Fruit fly (Drosophila melanogaster) whole organism, prepupa: ENCODE results near the gene nocte.

Source experiments
- CG10631 ChIP-seq: fragments of 200-800 bp; sonication (Bioruptor generic); optimal IDR thresholded peaks from 2 replicates; lab custom pipeline; 2016; ENCODE audit warnings: missing biosample characterization, missing genetic modification characterization
- CG10669 ChIP-seq: fragments of 200-800 bp; sonication (Bioruptor generic); optimal IDR thresholded peaks from 3 replicates; lab custom pipeline; 2018; ENCODE audit warnings: missing biosample characterization, mild to moderate bottlenecking, missing genetic modification characterization, moderate library complexity
- CG11902 ChIP-seq: fragments of 200-800 bp; sonication (Bioruptor generic); optimal IDR thresholded peaks from 3 replicates; lab custom pipeline; 2016; ENCODE audit warnings: missing biosample characterization, missing genetic modification characterization
- CG1621 ChIP-seq: fragments of 200-800 bp; sonication (Bioruptor generic); optimal IDR thresholded peaks from 3 replicates; lab custom pipeline; 2018; ENCODE audit warnings: missing biosample characterization, mild to moderate bottlenecking, missing genetic modification characterization
- CG31627 ChIP-seq: fragments of 200-800 bp; sonication (Bioruptor generic); optimal IDR thresholded peaks from 3 replicates; lab custom pipeline; 2016; ENCODE audit warnings: missing biosample characterization, missing genetic modification characterization
- CG32006 ChIP-seq: fragments of 200-800 bp; sonication (Bioruptor generic); optimal IDR thresholded peaks from 3 replicates; lab custom pipeline; 2017; ENCODE audit warnings: missing biosample characterization, mild to moderate bottlenecking, missing genetic modification characterization
- CG34406 ChIP-seq: fragments of 200-800 bp; sonication (Bioruptor generic); optimal IDR thresholded peaks from 3 replicates; lab custom pipeline; 2016; ENCODE audit warnings: missing biosample characterization, missing genetic modification characterization
- CG6276 ChIP-seq: fragments of 200-800 bp; sonication (Bioruptor generic); optimal IDR thresholded peaks from 2 replicates; lab custom pipeline; 2017; ENCODE audit warnings: missing biosample characterization, mild to moderate bottlenecking, missing genetic modification characterization
- CG6808 ChIP-seq: fragments of 200-800 bp; sonication (Bioruptor generic); optimal IDR thresholded peaks from 3 replicates; lab custom pipeline; 2017; ENCODE audit warnings: missing biosample characterization, missing genetic modification characterization, mild to moderate bottlenecking, moderate library complexity, missing genetic modification reagents
- CG6854 ChIP-seq: fragments of 200-800 bp; sonication (Bioruptor generic); optimal IDR thresholded peaks from 2 replicates; lab custom pipeline; 2017; ENCODE audit warnings: missing biosample characterization, mild to moderate bottlenecking, missing genetic modification characterization
- CG7368 ChIP-seq: fragments of 200-800 bp; sonication (Bioruptor generic); optimal IDR thresholded peaks from 3 replicates; lab custom pipeline; 2016; ENCODE audit warnings: missing biosample characterization, missing genetic modification characterization
- CG8119 ChIP-seq: fragments of 200-800 bp; sonication (Bioruptor generic); IDR thresholded peaks from 3 replicates; pipeline ENCODE4 v1.3.6; 2022; ENCODE audit warnings: missing biosample characterization, missing genetic modification characterization
- CG8632 ChIP-seq: fragments of 200-800 bp; sonication (Bioruptor generic); optimal IDR thresholded peaks from 3 replicates; lab custom pipeline; 2016; ENCODE audit warnings: missing biosample characterization, missing genetic modification characterization
- Eip75B ChIP-seq: fragments of 200-800 bp; sonication (Bioruptor generic); optimal IDR thresholded peaks from 3 replicates; lab custom pipeline; 2016; ENCODE audit warnings: missing biosample characterization, missing genetic modification characterization
- Eip78C ChIP-seq: fragments of 200-800 bp; sonication (Bioruptor generic); peaks from one replicate; lab custom pipeline; 2016; ENCODE audit warnings: missing biosample characterization, missing genetic modification characterization
- Eip93F ChIP-seq: fragments of 200-800 bp; sonication (Bioruptor generic); optimal IDR thresholded peaks from 2 replicates; lab custom pipeline; 2016; ENCODE audit warnings: missing biosample characterization, mild to moderate bottlenecking, missing genetic modification characterization
- Ets96B ChIP-seq: fragments of 200-800 bp; optimal IDR thresholded peaks from 2 replicates; lab custom pipeline; 2019; ENCODE audit warnings: missing biosample characterization, mild to moderate bottlenecking, missing genetic modification characterization, moderate library complexity
- Hr39 ChIP-seq: fragments of 200-800 bp; sonication (Bioruptor generic); optimal IDR thresholded peaks from 2 replicates; lab custom pipeline; 2016; ENCODE audit warnings: missing biosample characterization, missing genetic modification characterization
- Hr4 ChIP-seq: fragments of 200-800 bp; sonication (Bioruptor generic); optimal IDR thresholded peaks from 3 replicates; lab custom pipeline; 2016; ENCODE audit warnings: missing biosample characterization, missing genetic modification characterization
- Met ChIP-seq: fragments of 200-800 bp; sonication (Bioruptor generic); optimal IDR thresholded peaks from 3 replicates; lab custom pipeline; 2016; ENCODE audit warnings: missing biosample characterization, missing genetic modification characterization
- OdsH ChIP-seq: fragments of 200-800 bp; sonication (Bioruptor generic); optimal IDR thresholded peaks from 3 replicates; lab custom pipeline; 2016; ENCODE audit warnings: missing biosample characterization, missing genetic modification characterization
- Smox ChIP-seq: fragments of 200-800 bp; sonication (Bioruptor generic); optimal IDR thresholded peaks from 3 replicates; lab custom pipeline; 2016; ENCODE audit warnings: missing biosample characterization, missing genetic modification characterization
- Sox102F ChIP-seq: fragments of 200-800 bp; sonication (Bioruptor generic); optimal IDR thresholded peaks from 2 replicates; lab custom pipeline; 2016; ENCODE audit warnings: missing biosample characterization, mild to moderate bottlenecking, missing genetic modification characterization
- Sox14 ChIP-seq: fragments of 200-800 bp; sonication (Bioruptor generic); optimal IDR thresholded peaks from 3 replicates; lab custom pipeline; 2016; ENCODE audit warnings: missing biosample characterization, missing genetic modification characterization
- acj6 ChIP-seq: fragments of 200-800 bp; sonication (Bioruptor generic); optimal IDR thresholded peaks from 3 replicates; lab custom pipeline; 2016; ENCODE audit warnings: missing biosample characterization, missing genetic modification characterization
- dac ChIP-seq: fragments of 200-800 bp; sonication (Bioruptor generic); optimal IDR thresholded peaks from 2 replicates; lab custom pipeline; 2017; ENCODE audit warnings: missing biosample characterization, mild to moderate bottlenecking, missing genetic modification characterization
- eg ChIP-seq: fragments of 200-800 bp; sonication (Bioruptor generic); IDR thresholded peaks from 3 replicates; pipeline ENCODE4 v1.3.6; 2022; ENCODE audit warnings: missing biosample characterization, missing genetic modification characterization
- fkh ChIP-seq: fragments of 200-800 bp; sonication (Bioruptor generic); optimal IDR thresholded peaks from 3 replicates; lab custom pipeline; 2017; ENCODE audit warnings: missing biosample characterization, mild to moderate bottlenecking, missing genetic modification characterization, moderate library complexity
- lz ChIP-seq: fragments of 200-800 bp; sonication (Bioruptor generic); optimal IDR thresholded peaks from 3 replicates; lab custom pipeline; 2016; ENCODE audit warnings: missing biosample characterization, missing genetic modification characterization
- net ChIP-seq: fragments of 200-800 bp; sonication (Bioruptor generic); optimal IDR thresholded peaks from 3 replicates; lab custom pipeline; 2016; ENCODE audit warnings: missing biosample characterization, missing genetic modification characterization
- pdm3 ChIP-seq: fragments of 200-800 bp; sonication (Bioruptor generic); optimal IDR thresholded peaks from 3 replicates; lab custom pipeline; 2016; ENCODE audit warnings: missing biosample characterization, missing genetic modification characterization
- spab ChIP-seq: fragments of 200-800 bp; sonication (Bioruptor generic); optimal IDR thresholded peaks from 2 replicates; lab custom pipeline; 2017; ENCODE audit warnings: missing biosample characterization, mild to moderate bottlenecking, missing genetic modification characterization, missing genetic modification reagents
- svp ChIP-seq: fragments of 200-800 bp; sonication (Bioruptor generic); peaks from one replicate; lab custom pipeline; 2016; ENCODE audit warnings: missing biosample characterization, missing genetic modification characterization
- topi ChIP-seq: fragments of 200-800 bp; sonication (Bioruptor generic); optimal IDR thresholded peaks from 3 replicates; lab custom pipeline; 2016; ENCODE audit warnings: missing biosample characterization, missing genetic modification characterization
- vri ChIP-seq: fragments of 200-800 bp; sonication (Bioruptor generic); optimal IDR thresholded peaks from 3 replicates; lab custom pipeline; 2016; ENCODE audit warnings: missing biosample characterization, mild to moderate bottlenecking, missing genetic modification characterization

Gene nocte

dm6 chrX:10513611-10514010 lies 39.1 kb upstream of the nocte start (continued):
- TF ChIP-seq fkh (GFP tag; lab: Kevin White, UChicago) (no peak), vri (GFP tag; lab: Kevin White, UChicago) (no peak), CG31627 (peak; percentile 9), Eip93F (no peak), Ets96B (peak; percentile 33), CG1621 (tag; lab: Kevin White, UChicago) (no peak), CG10631 (GFP tag; lab: Kevin White, UChicago) (peak; percentile 31), CG8632 (GFP tag; lab: Kevin White, UChicago) (no peak), Eip75B (GFP tag; lab: Kevin White, UChicago) (no peak), Sox102F (peak; percentile 22), eg (GFP tag; lab: Robert Waterston, UW) (no peak), CG6808 (GFP tag; lab: Kevin White, UChicago) (peak; percentile 23), CG11902 (GFP tag; lab: Kevin White, UChicago) (no peak), Hr39 (GFP tag; lab: Kevin White, UChicago) (peak; percentile 21), CG6854 (GFP tag; lab: Kevin White, UChicago) (no peak)

- no peak for TF ChIP-seq CG7368 (GFP tag; lab: Kevin White, UChicago)
- TF ChIP-seq vri (GFP tag; lab: Kevin White, UChicago): peak; percentile 56
- peak; percentile 80 for TF ChIP-seq svp
- no peak for TF ChIP-seq CG10669 (GFP tag; lab: Kevin White, UChicago)
- TF ChIP-seq Smox (GFP tag; lab: Kevin White, UChicago): no peak
- no peak for TF ChIP-seq Hr4 (GFP tag; lab: Kevin White, UChicago)
- TF ChIP-seq, all 60 proteins: peak for 2
These were observed 21.8 kb upstream of the nocte start for dm6 chrX:10496319-10496718.

- peak; percentile 9 for TF ChIP-seq Hr39 (GFP tag; lab: Kevin White, UChicago)
- peak; percentile 7 for TF ChIP-seq net (GFP tag; lab: Kevin White, UChicago)
- peak; percentile 58 for TF ChIP-seq CG6276
- TF ChIP-seq CG8119 (GFP tag; lab: Robert Waterston, UW): peak; percentile 30; the same call in 1 of the 3 replicates
- TF ChIP-seq Ets96B: no peak
- TF ChIP-seq vri (GFP tag; lab: Kevin White, UChicago): peak; percentile 50
- TF ChIP-seq Eip78C (GFP tag; lab: Kevin White, UChicago): peak; percentile 31
- TF ChIP-seq CG32006 (GFP tag; lab: Kevin White, UChicago): peak; percentile 62
- peak; percentile 47 for TF ChIP-seq Hr4 (GFP tag; lab: Kevin White, UChicago)
- TF ChIP-seq lz (GFP tag; lab: Kevin White, UChicago): no peak
- TF ChIP-seq CG34406 (GFP tag; lab: Kevin White, UChicago): no peak
- peak; percentile 5 for TF ChIP-seq pdm3 (GFP tag; lab: Kevin White, UChicago)
- peak; percentile 26 for TF ChIP-seq fkh (GFP tag; lab: Kevin White, UChicago)
- no peak for TF ChIP-seq Smox (GFP tag; lab: Kevin White, UChicago)
- peak; percentile 81 for TF ChIP-seq svp
These were observed 13.6 kb upstream of the nocte start for dm6 chrX:10487964-10488605.

- TF ChIP-seq acj6 (GFP tag; lab: Kevin White, UChicago) (no peak), OdsH (GFP tag; lab: Kevin White, UChicago) (no peak), CG8632 (GFP tag; lab: Kevin White, UChicago) (no peak), CG6854 (GFP tag; lab: Kevin White, UChicago) (no peak), Met (no peak), spab (GFP tag; lab: Kevin White, UChicago) (no peak), Sox14 (GFP tag; lab: Kevin White, UChicago) (no peak), dac (GFP tag; lab: Kevin White, UChicago) (no peak), lz (GFP tag; lab: Kevin White, UChicago) (no peak), CG31627 (no peak), CG10631 (GFP tag; lab: Kevin White, UChicago) (no peak), topi (GFP tag; lab: Kevin White, UChicago) (no peak)
These were observed 12.6 kb upstream of the nocte start, which contains the start of gene CG32687 for dm6 chrX:10487105-10487504. Gene CG32687 (minus strand): TSS chrX:10487205.
